Fruit fly (Drosophila melanogaster): Measurements from ENCODE around the gene CG42394.

CG42394 gene

dm6 chr3R:10852232-10852774 is 2.7 kb downstream of the CG42394 start, which contains the start of gene CG4565 (continued):
- TF ChIP-seq zf30C (GFP tag; optimal IDR thresholded peaks at IDR 0.05) (peak; percentile 9), stwl (tag; optimal IDR thresholded peaks at IDR 0.05) (peak; percentile 76), en (GFP tag; optimal IDR thresholded peaks at IDR 0.05) (no peak), CG10462 (GFP tag; optimal IDR thresholded peaks at IDR 0.05) (no peak), bowl (GFP tag; IDR thresholded peaks at IDR 0.05) (no peak), E2f2 (GFP tag; IDR thresholded peaks at IDR 0.05) (peak; percentile 62), CG12071 (GFP tag; optimal IDR thresholded peaks at IDR 0.05) (no peak), Neu2 (GFP tag; optimal IDR thresholded peaks at IDR 0.05; ENCODE audit: borderline replicate concordance) (no peak), CG17568 (GFP tag; optimal IDR thresholded peaks at IDR 0.05) (no peak), dimm (GFP tag; IDR thresholded peaks at IDR 0.05) (no peak), CG17328 (GFP tag; IDR thresholded peaks at IDR 0.05) (no peak), mld (GFP tag; IDR thresholded peaks at IDR 0.05; ENCODE audit: partially characterized antibody) (0 out of 3 replicates have a peak, but pooled peaks have one; percentile 21), ham (GFP tag; IDR thresholded peaks at IDR 0.05) (no peak), Taf1 (GFP tag; IDR thresholded peaks at IDR 0.05) (no peak), nom (GFP tag; optimal IDR thresholded peaks at IDR 0.05) (peak; percentile 9), pho (GFP tag; optimal IDR thresholded peaks at IDR 0.05) (no peak), grn (GFP tag; optimal IDR thresholded peaks at IDR 0.05) (peak; percentile 62), Lim3 (GFP tag; IDR thresholded peaks at IDR 0.05) (no peak), Ssrp (tag; optimal IDR thresholded peaks at IDR 0.05) (no peak), Ada2b (GFP tag; IDR thresholded peaks at IDR 0.05) (no peak), hkb (optimal IDR thresholded peaks at IDR 0.05) (no peak), hkb (GFP tag; IDR thresholded peaks at IDR 0.05) (0 out of 2 replicates have a peak, but pooled peaks have one; percentile 35), dpn (GFP tag; optimal IDR thresholded peaks at IDR 0.05) (no peak), pb (GFP tag; optimal IDR thresholded peaks at IDR 0.05) (no peak), CG14667 (GFP tag; IDR thresholded peaks at IDR 0.05) (no peak), Max (GFP tag; optimal IDR thresholded peaks at IDR 0.05) (no peak), CG14965 (GFP tag; optimal IDR thresholded peaks at IDR 0.05; ENCODE audit: borderline replicate concordance) (no peak), pfk (GFP tag; optimal IDR thresholded peaks at IDR 0.05) (no peak), grau (tag; optimal IDR thresholded peaks at IDR 0.05) (no peak), CG3838 (GFP tag; optimal IDR thresholded peaks at IDR 0.05) (no peak), CG3065 (GFP tag; optimal IDR thresholded peaks at IDR 0.05) (no peak), Asciz (GFP tag; optimal IDR thresholded peaks at IDR 0.05) (no peak), zen (tag; optimal IDR thresholded peaks at IDR 0.05) (no peak), sisA (GFP tag; IDR thresholded peaks at IDR 0.05) (no peak), dmrt99B (tag; optimal IDR thresholded peaks at IDR 0.05) (no peak), pnt (GFP tag; optimal IDR thresholded peaks at IDR 0.05) (no peak), CG7928 (GFP tag; optimal IDR thresholded peaks at IDR 0.05) (no peak), Rfx (GFP tag; IDR thresholded peaks at IDR 0.05) (no peak), rib (GFP tag; IDR thresholded peaks at IDR 0.05) (no peak), Camta (GFP tag; optimal IDR thresholded peaks at IDR 0.05) (no peak), klu (GFP tag; IDR thresholded peaks at IDR 0.05) (no peak), lab (GFP tag; optimal IDR thresholded peaks at IDR 0.05) (no peak), Awh (GFP tag; IDR thresholded peaks at IDR 0.05) (no peak), CG7963 (GFP tag; IDR thresholded peaks at IDR 0.05; ENCODE audit: partially characterized antibody) (no peak), fd64A (GFP tag; optimal IDR thresholded peaks at IDR 0.05) (no peak), CG11093 (GFP tag; IDR thresholded peaks at IDR 0.05) (no peak), Lpt (GFP tag; optimal IDR thresholded peaks at IDR 0.05) (no peak), CG7987 (GFP tag; optimal IDR thresholded peaks at IDR 0.05) (peak; percentile 31), Oli (tag; optimal IDR thresholded peaks at IDR 0.05) (no peak), CG12659 (GFP tag; optimal IDR thresholded peaks at IDR 0.05) (no peak), sens-2 (GFP tag; IDR thresholded peaks at IDR 0.05) (no peak), Xrp1 (GFP tag; IDR thresholded peaks at IDR 0.05) (no peak)

All from whole organism, embryonic.